Worm (Caenorhabditis elegans) whole organism, late embryonic: ENCODE results near the gene fbxa-126.

Experiments
- ets-4 ChIP-seq: sonication (generic microtip); optimal IDR thresholded peaks from 2 replicates; lab custom pipeline; 2016; ENCODE audit warnings: missing genetic modification characterization, missing compliant biosample characterization
- tbx-7 ChIP-seq: sonication (generic microtip); optimal IDR thresholded peaks from 2 replicates; lab custom pipeline; 2016; ENCODE audit warnings: missing genotype, missing genetic modification characterization, missing compliant biosample characterization

ce11 chrIV:14305813-14306212 lies 15.7 kb downstream of the fbxa-126 start:
- TF ChIP-seq tbx-7, result no peak
- TF ChIP-seq ets-4 (tag; lab: Kevin White, UChicago), result no peak
